Fruit fly (Drosophila melanogaster): Measurements from ENCODE around the gene EAChm.

EAChm gene

DNA sequence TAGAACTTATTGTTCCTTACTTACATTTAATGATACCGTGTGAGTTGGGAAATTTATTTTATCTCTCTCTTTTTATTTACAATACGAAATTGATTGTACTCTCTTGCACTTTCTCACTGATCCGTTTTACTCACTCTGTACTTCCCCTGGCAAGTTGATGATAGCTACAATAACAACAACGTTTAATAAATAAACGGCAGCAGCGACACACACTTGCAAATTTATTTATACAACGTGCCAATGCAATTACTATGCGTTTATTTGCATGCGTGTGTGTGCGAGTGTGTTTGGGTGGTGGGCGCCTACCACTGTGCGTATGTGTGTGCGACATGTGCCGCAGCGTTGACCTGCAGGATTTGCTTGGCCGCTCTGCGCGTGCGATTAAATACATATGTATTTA is 45.0 kb downstream of the EAChm start:
- TF ChIP-seq noc (tag; optimal IDR thresholded peaks at IDR 0.05): no peak

- TF ChIP-seq noc (tag; optimal IDR thresholded peaks at IDR 0.05): no peak
Measured at dm6 chr3L:15100983-15101382, 46.4 kb downstream of the EAChm start.

DNA sequence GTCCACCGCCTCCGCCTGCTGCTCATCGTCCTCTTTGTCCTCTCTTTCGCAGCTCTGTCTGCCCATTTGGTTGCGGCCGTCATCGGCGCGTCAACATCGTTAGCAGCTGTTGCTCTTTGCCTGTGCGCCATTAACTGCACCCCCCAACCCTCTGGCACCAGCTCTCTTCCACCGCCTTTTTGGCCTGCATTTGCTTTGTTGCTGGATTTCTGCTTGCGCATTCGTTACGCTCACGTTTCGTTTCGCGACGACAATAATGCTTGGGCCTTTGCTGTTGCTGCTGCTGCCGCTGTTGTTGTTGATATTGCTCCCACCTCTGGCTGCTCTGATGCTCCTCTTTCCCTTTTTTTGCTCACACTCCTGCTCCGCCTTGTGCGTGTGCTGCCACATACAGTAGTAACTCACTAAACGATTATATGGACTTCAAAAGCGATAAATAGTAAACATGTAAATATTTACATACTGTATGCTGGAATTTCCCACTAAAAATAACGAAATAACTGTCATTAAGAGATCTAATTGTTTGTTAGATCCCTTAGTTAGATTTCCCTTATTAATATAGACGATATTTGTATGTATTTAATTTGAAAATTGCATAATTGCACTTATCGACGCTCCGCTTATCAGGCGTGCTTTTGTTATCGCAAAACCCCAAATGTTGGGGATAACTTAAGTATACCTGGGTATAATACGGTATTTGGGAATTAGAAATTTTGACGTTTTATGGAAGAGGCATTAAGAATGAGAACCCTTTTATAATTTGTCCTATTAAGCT is 47.2 kb downstream of the EAChm start:
- no peak for TF ChIP-seq noc (tag; optimal IDR thresholded peaks at IDR 0.05)

dm6 chr3L:15102669-15103309 is 48.2 kb downstream of the EAChm start:
- no peak for TF ChIP-seq noc (tag; optimal IDR thresholded peaks at IDR 0.05)

dm6 chr3L:15103988-15104848 is 49.6 kb downstream of the EAChm start:
- no peak for TF ChIP-seq noc (tag; optimal IDR thresholded peaks at IDR 0.05)

DNA sequence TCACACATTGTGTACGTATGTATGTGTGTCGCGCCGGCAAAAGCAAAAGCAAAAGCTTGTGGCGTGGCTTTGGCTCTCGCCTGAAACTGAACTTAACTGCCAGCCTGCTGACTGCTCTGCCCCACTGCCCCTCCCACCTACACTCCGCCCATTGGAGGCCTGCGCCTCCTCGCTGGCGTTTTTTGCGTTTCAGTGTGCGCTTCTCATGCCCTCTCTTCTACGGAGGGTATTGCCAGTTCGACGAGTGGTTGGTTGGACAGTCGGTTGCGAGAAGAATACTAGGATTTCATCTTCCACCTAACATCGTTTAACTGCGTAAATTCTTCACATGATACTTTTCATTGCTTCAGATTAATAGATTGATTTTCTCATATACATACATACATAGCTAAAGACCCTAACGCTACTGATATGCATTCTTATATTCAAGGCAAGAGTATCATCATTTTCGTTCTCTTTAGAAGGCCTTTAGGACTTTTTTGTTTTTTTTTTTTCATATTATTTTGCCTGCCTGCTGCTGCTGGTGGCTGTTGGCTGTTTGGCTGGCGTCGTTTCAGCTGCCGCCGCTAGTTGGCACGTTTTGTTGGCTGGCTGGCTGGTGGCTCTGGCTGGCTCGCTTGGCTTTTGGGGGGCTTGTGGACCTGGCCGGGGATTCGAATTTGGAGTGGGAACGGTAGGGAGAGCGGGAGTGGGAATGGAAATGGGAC is 50.4 kb downstream of the EAChm start:
- TF ChIP-seq noc (tag; optimal IDR thresholded peaks at IDR 0.05): peak; percentile 29
